Fruit fly (Drosophila melanogaster): ENCODE data around the gene Hsc70-2.

- no peak for TF ChIP-seq CG1620 (GFP tag; optimal IDR thresholded peaks at IDR 0.05)
- no peak for TF ChIP-seq Hr96 (GFP tag; optimal IDR thresholded peaks at IDR 0.05)
- TF ChIP-seq CG7101 (tag; optimal IDR thresholded peaks at IDR 0.05): no peak
- no peak for TF ChIP-seq cic (GFP tag; optimal IDR thresholded peaks at IDR 0.05)
- no peak for TF ChIP-seq CG14711 (tag; optimal IDR thresholded peaks at IDR 0.05)
- no peak for TF ChIP-seq tj (GFP tag; optimal IDR thresholded peaks at IDR 0.05)
- TF ChIP-seq Clk (GFP tag; optimal IDR thresholded peaks at IDR 0.05): no peak
- TF ChIP-seq kay (GFP tag; ENCODE audit: borderline replicate concordance): no peak
- TF ChIP-seq toe (GFP tag; optimal IDR thresholded peaks at IDR 0.05): no peak
- TF ChIP-seq bab1 (GFP tag; optimal IDR thresholded peaks at IDR 0.05): no peak
- no peak for TF ChIP-seq CG11617 (GFP tag; optimal IDR thresholded peaks at IDR 0.05)
- TF ChIP-seq Mnt (GFP tag; optimal IDR thresholded peaks at IDR 0.05): no peak
- TF ChIP-seq CG12768 (GFP tag; optimal IDR thresholded peaks at IDR 0.05): no peak
- TF ChIP-seq Crg-1 (GFP tag; optimal IDR thresholded peaks at IDR 0.05): no peak
Observed at dm6 chr3R:13082382-13082781, 37.8 kb downstream of the Hsc70-2 start.

Measured in whole organism, adult.